Fruit fly (Drosophila melanogaster) whole organism, embryonic: Measurements from ENCODE around the gene CG18063.

Experiments
- B-H1 ChIP-seq: fragments of 200-800 bp; sonication (Bioruptor generic); IDR thresholded peaks from 3 replicates; pipeline ENCODE4 v1.3.6; 2022; ENCODE audit warnings: missing biosample characterization, missing genetic modification characterization
- BEAF-32 ChIP-seq: fragments of 200-800 bp; sonication (Bioruptor generic); optimal IDR thresholded peaks from 3 replicates; lab custom pipeline; 2017; ENCODE audit warnings: missing biosample characterization, missing genetic modification characterization, mild to moderate bottlenecking, moderate library complexity, missing genetic modification reagents
- Bdp1 ChIP-seq: fragments of 200-800 bp; sonication (Bioruptor generic); optimal IDR thresholded peaks from 3 replicates; lab custom pipeline; 2016; ENCODE audit warnings: missing biosample characterization, missing genetic modification characterization
- C15 ChIP-seq: fragments of 200-800 bp; sonication (Bioruptor generic); IDR thresholded peaks from 3 replicates; pipeline ENCODE4 v1.3.6; 2022; ENCODE audit warnings: missing biosample characterization, missing genetic modification characterization
- CG10147 ChIP-seq: fragments of 200-800 bp; sonication (Bioruptor generic); optimal IDR thresholded peaks from 2 replicates; lab custom pipeline; 2019; ENCODE audit warnings: missing biosample characterization, mild to moderate bottlenecking, missing genetic modification characterization, moderate library complexity
- CG10979 ChIP-seq: fragments of 200-800 bp; sonication (Bioruptor generic); optimal IDR thresholded peaks from 2 replicates; lab custom pipeline; 2018; ENCODE audit warnings: missing biosample characterization, mild to moderate bottlenecking, missing genetic modification characterization, moderate library complexity
- CG11504 ChIP-seq: fragments of 200-800 bp; sonication (Bioruptor generic); optimal IDR thresholded peaks from 3 replicates; lab custom pipeline; 2019; ENCODE audit warnings: missing biosample characterization, mild to moderate bottlenecking, missing genetic modification characterization, moderate library complexity
- CG12744 ChIP-seq: fragments of 200-800 bp; sonication (Bioruptor generic); optimal IDR thresholded peaks from 2 replicates; lab custom pipeline; 2016; ENCODE audit warnings: missing biosample characterization, missing genetic modification characterization
- CG12942 ChIP-seq: fragments of 200-800 bp; sonication (Bioruptor generic); optimal IDR thresholded peaks from 3 replicates; lab custom pipeline; 2016; ENCODE audit warnings: missing biosample characterization, missing genetic modification characterization
- CG13775 ChIP-seq: fragments of 200-800 bp; sonication (Bioruptor generic); optimal IDR thresholded peaks from 3 replicates; lab custom pipeline; 2017; ENCODE audit warnings: missing biosample characterization, mild to moderate bottlenecking, missing genetic modification characterization
- CG14860 ChIP-seq: fragments of 200-800 bp; sonication (Bioruptor generic); IDR thresholded peaks from 3 replicates; pipeline ENCODE4 v1.3.6; 2022; ENCODE audit warnings: missing biosample characterization, missing genetic modification characterization; ENCODE audit not compliant: partially characterized antibody
- CG1529 ChIP-seq: fragments of 200-800 bp; sonication (Bioruptor generic); optimal IDR thresholded peaks from 3 replicates; lab custom pipeline; 2018; ENCODE audit warnings: missing biosample characterization, missing genetic modification characterization
- CG17612 ChIP-seq: fragments of 200-800 bp; sonication (Bioruptor generic); IDR thresholded peaks from 2 replicates; pipeline ENCODE4 v1.3.6; 2022; ENCODE audit warnings: missing biosample characterization, missing genetic modification characterization
- CG2116 ChIP-seq: fragments of 200-800 bp; sonication (Bioruptor generic); optimal IDR thresholded peaks from 3 replicates; lab custom pipeline; 2018; ENCODE audit warnings: missing biosample characterization, mild to moderate bottlenecking, missing genetic modification characterization
- CG2202 ChIP-seq: fragments of 200-800 bp; sonication (Bioruptor generic); optimal IDR thresholded peaks from 2 replicates; lab custom pipeline; 2018; ENCODE audit warnings: missing biosample characterization, mild to moderate bottlenecking, missing genetic modification characterization
- CG6765 ChIP-seq: fragments of 200-800 bp; sonication (Bioruptor generic); optimal IDR thresholded peaks from 3 replicates; lab custom pipeline; 2017; ENCODE audit warnings: missing biosample characterization, mild to moderate bottlenecking, missing genetic modification characterization
- E2f1 ChIP-seq: fragments of 200-800 bp; sonication (Bioruptor generic); IDR thresholded peaks from 2 replicates; pipeline ENCODE4 v1.3.6; 2022; ENCODE audit warnings: missing biosample characterization, missing genetic modification characterization
- E2f2 ChIP-seq: fragments of 200-800 bp; sonication (Bioruptor generic); IDR thresholded peaks from 2 replicates; pipeline ENCODE4 v1.3.6; 2022; ENCODE audit warnings: missing biosample characterization, missing genetic modification characterization
- Elba2 ChIP-seq: fragments of 200-800 bp; sonication (Bioruptor generic); optimal IDR thresholded peaks from 3 replicates; lab custom pipeline; 2016; ENCODE audit warnings: missing biosample characterization, missing genetic modification characterization
- Fer2 ChIP-seq: fragments of 200-800 bp; sonication (Bioruptor generic); optimal IDR thresholded peaks from 2 replicates; lab custom pipeline; 2018; ENCODE audit warnings: missing biosample characterization, mild to moderate bottlenecking, missing genetic modification characterization, moderate library complexity
- Fer3 ChIP-seq: fragments of 200-800 bp; sonication (Bioruptor generic); optimal IDR thresholded peaks from 2 replicates; lab custom pipeline; 2018; ENCODE audit warnings: missing biosample characterization, mild to moderate bottlenecking, missing genetic modification characterization, moderate library complexity
- Hr51 ChIP-seq, 2 experiments: fragments of 200-800 bp; sonication (Bioruptor generic); optimal IDR thresholded peaks; 2 replicates in 1 of 2; 3 replicates in 1 of 2; lab custom pipeline; 2016 to 2018; ENCODE audit warnings: missing biosample characterization in 2 of 2, missing genetic modification characterization in 2 of 2, mild to moderate bottlenecking in 1 of 2, moderate library complexity in 1 of 2
- MBD-R2 ChIP-seq: fragments of 200-800 bp; sonication (Bioruptor generic); IDR thresholded peaks from 2 replicates; pipeline ENCODE4 v1.3.6; 2022; ENCODE audit warnings: missing biosample characterization, missing genetic modification characterization
- Mad ChIP-seq: fragments of 200-800 bp; sonication (Bioruptor generic); optimal IDR thresholded peaks from 2 replicates; lab custom pipeline; 2016; ENCODE audit warnings: missing biosample characterization, missing genetic modification characterization
- Nf-YC ChIP-seq: fragments of 200-800 bp; optimal IDR thresholded peaks from 3 replicates; lab custom pipeline; 2019; ENCODE audit warnings: missing biosample characterization, mild to moderate bottlenecking, missing genetic modification characterization, moderate library complexity
- Oli ChIP-seq: fragments of 200-800 bp; sonication (Bioruptor generic); optimal IDR thresholded peaks from 2 replicates; lab custom pipeline; 2018; ENCODE audit warnings: missing biosample characterization, mild to moderate bottlenecking, missing genetic modification characterization, moderate library complexity
- Ravus ChIP-seq: fragments of 200-800 bp; sonication (Bioruptor generic); IDR thresholded peaks from 2 replicates; pipeline ENCODE4 v1.3.6; 2022; ENCODE audit warnings: missing biosample characterization, missing genetic modification characterization
- TFAM ChIP-seq: fragments of 200-800 bp; sonication (Bioruptor generic); optimal IDR thresholded peaks from 2 replicates; lab custom pipeline; 2017; ENCODE audit warnings: missing biosample characterization, missing genetic modification characterization, inconsistent platforms
- amos ChIP-seq: fragments of 200-800 bp; sonication (Bioruptor generic); IDR thresholded peaks from 2 replicates; pipeline ENCODE4 v1.3.6; 2022; ENCODE audit warnings: missing biosample characterization, missing genetic modification characterization; ENCODE audit not compliant: partially characterized antibody
- aop ChIP-seq: fragments of 200-800 bp; sonication (Bioruptor generic); IDR thresholded peaks from 2 replicates; pipeline ENCODE4 v1.3.6; 2022; ENCODE audit warnings: missing biosample characterization, missing genetic modification characterization
- dan ChIP-seq: fragments of 200-800 bp; sonication (Bioruptor generic); IDR thresholded peaks from 2 replicates; pipeline ENCODE4 v1.3.6; 2022; ENCODE audit warnings: missing biosample characterization, missing genetic modification characterization
- eve ChIP-seq, 2 experiments: fragments of >200 bp; optimal IDR thresholded peaks; 2 replicates each; lab custom pipeline; 2017; ENCODE audit warnings: missing biosample characterization in 2 of 2, missing genetic modification characterization in 2 of 2
- fru ChIP-seq: fragments of >200 bp; optimal IDR thresholded peaks from 2 replicates; lab custom pipeline; 2017
- gce ChIP-seq: fragments of 200-800 bp; sonication (Bioruptor generic); IDR thresholded peaks from 3 replicates; pipeline ENCODE4 v1.3.6; 2022; ENCODE audit warnings: missing biosample characterization, missing genetic modification characterization
- inv ChIP-seq: fragments of 200-800 bp; sonication (Bioruptor generic); IDR thresholded peaks from 2 replicates; pipeline ENCODE4 v1.3.6; 2022; ENCODE audit warnings: missing biosample characterization, missing genetic modification characterization; ENCODE audit not compliant: partially characterized antibody
- otp ChIP-seq: fragments of 200-800 bp; sonication (Bioruptor generic); IDR thresholded peaks from 3 replicates; pipeline ENCODE4, ENCODE4 v1.3.6; 2022; ENCODE audit warnings: missing biosample characterization, missing genetic modification characterization
- pita ChIP-seq: fragments of 200-800 bp; sonication (Bioruptor generic); optimal IDR thresholded peaks from 2 replicates; lab custom pipeline; 2017; ENCODE audit warnings: missing biosample characterization, mild to moderate bottlenecking, missing genetic modification characterization
- prd ChIP-seq, 3 experiments: fragments of >200 bp in 2 of 3; fragments of 200-800 bp in 1 of 3; sonication (Bioruptor generic) in 1 of 3; optimal IDR thresholded peaks in 2 of 3; IDR thresholded peaks in 1 of 3; 2 replicates in 2 of 3; 3 replicates in 1 of 3; pipeline versions ENCODE4 v1.3.6 to Lab custom; 2017 to 2022; ENCODE audit warnings: missing biosample characterization in 1 of 3, missing genetic modification characterization in 1 of 3
- repo ChIP-seq: fragments of 200-800 bp; sonication (Bioruptor generic); optimal IDR thresholded peaks from 2 replicates; lab custom pipeline; 2016; ENCODE audit warnings: missing biosample characterization, missing genetic modification characterization
- ro ChIP-seq: fragments of 200-800 bp; sonication (Bioruptor generic); IDR thresholded peaks from 2 replicates; pipeline ENCODE4 v1.3.6; 2022; ENCODE audit warnings: missing biosample characterization, missing genetic modification characterization
- row ChIP-seq: fragments of 200-800 bp; sonication (Bioruptor generic); IDR thresholded peaks from 3 replicates; pipeline ENCODE4 v1.3.6; 2022; ENCODE audit warnings: missing biosample characterization, missing genetic modification characterization
- ssp ChIP-seq: fragments of 200-800 bp; sonication (Bioruptor generic); IDR thresholded peaks from 2 replicates; pipeline ENCODE4 v1.3.6; 2022; ENCODE audit warnings: missing biosample characterization, missing genetic modification characterization
- tin ChIP-seq: fragments of 200-800 bp; sonication (Bioruptor generic); optimal IDR thresholded peaks from 3 replicates; lab custom pipeline; 2016; ENCODE audit warnings: missing biosample characterization, missing genetic modification characterization
- tio ChIP-seq: fragments of 200-800 bp; sonication (Bioruptor generic); optimal IDR thresholded peaks from 2 replicates; lab custom pipeline; 2017; ENCODE audit warnings: missing biosample characterization, missing genetic modification characterization, inconsistent platforms
- tll ChIP-seq, 2 experiments: fragments of 200-800 bp in 1 of 2; fragments of >200 bp in 1 of 2; sonication (Bioruptor generic) in 1 of 2; optimal IDR thresholded peaks; 2 replicates each; lab custom pipeline; 2017 to 2019; ENCODE audit warnings: missing biosample characterization in 2 of 2, missing genetic modification characterization in 2 of 2, mild to moderate bottlenecking in 1 of 2, moderate library complexity in 1 of 2
- wor ChIP-seq: fragments of 200-800 bp; sonication (Bioruptor generic); IDR thresholded peaks from 2 replicates; pipeline ENCODE4 v1.3.6; 2022; ENCODE audit warnings: missing biosample characterization, missing genetic modification characterization
- zen ChIP-seq: fragments of 200-800 bp; sonication (Bioruptor generic); optimal IDR thresholded peaks from 3 replicates; lab custom pipeline; 2018; ENCODE audit warnings: missing biosample characterization, mild to moderate bottlenecking, missing genetic modification characterization, moderate library complexity

The CG18063 gene

DNA sequence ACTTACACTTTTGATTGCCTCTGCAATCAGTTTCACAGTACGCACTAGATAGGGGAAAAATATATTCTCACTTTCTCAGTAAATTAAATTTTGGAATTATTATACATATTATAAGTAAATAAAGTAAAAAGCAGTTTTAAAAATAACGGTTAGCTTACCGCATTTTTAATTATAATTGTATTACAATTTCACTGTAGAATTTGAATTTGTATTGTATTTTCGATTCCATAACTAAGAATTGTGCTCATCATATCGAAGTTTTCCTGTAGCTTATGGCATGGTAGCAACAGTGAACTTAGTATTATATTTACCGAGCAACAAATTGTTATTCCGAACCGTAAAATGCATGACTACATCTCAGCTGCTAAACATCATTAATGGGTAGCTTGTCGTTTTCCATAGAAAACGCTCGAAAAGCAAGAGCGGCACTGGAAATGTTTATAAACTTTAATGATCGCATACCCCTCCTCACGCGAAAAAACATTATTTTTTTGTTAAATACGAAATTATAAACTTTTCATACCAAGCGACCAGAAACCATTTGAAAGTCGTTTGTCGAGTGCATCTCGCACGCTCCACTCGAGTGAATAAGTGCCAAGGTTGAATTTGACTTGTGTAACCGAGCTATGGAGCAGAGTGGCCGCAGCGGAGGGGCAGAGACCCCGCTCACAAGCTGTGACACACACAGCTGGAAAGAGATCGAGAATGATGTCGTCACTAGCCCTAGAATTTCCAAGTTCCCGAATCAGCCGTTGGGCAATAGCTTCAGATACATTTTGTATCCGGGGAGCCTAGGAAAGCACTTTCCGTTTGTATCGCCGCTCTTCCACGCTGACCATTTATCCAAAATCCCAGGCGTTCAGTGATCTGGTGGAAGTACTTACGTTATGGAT lies 45.4 kb upstream of the CG18063 start (continued):
- TF ChIP-seq tin (GFP tag; lab: Kevin White, UChicago): peak; percentile 84
- peak; percentile 60 for TF ChIP-seq Ravus (GFP tag; lab: Robert Waterston, UW)
- TF ChIP-seq Oli (tag; lab: Kevin White, UChicago): peak; percentile 93
- TF ChIP-seq CG2116: peak; percentile 73
- TF ChIP-seq Elba2: no peak
- no peak for TF ChIP-seq prd (optimal IDR thresholded peaks at IDR 0.05; lab: Kevin White, UChicago)
- TF ChIP-seq prd (GFP tag; IDR thresholded peaks at IDR 0.05; lab: Robert Waterston, UW): peak; percentile 92
- TF ChIP-seq eve (GFP tag; optimal IDR thresholded peaks at IDR 0.05; lab: Kevin White, UChicago): peak in 1 of 2 experiments; percentile 96
- TF ChIP-seq zen (tag; lab: Kevin White, UChicago): peak; percentile 78
- TF ChIP-seq Hr51 (GFP tag; optimal IDR thresholded peaks at IDR 0.05; lab: Kevin White, UChicago): peak; percentile 26 to 98
- TF ChIP-seq B-H1 (GFP tag; lab: Robert Waterston, UW): peak; percentile 71
- peak; percentile 82 for TF ChIP-seq CG13775
- peak; percentile 49; the same call in 1 of the 2 replicates for TF ChIP-seq MBD-R2
- TF ChIP-seq CG17612 (GFP tag; lab: Robert Waterston, UW): peak; percentile 66; the same call in 1 of the 2 replicates
- no peak for TF ChIP-seq fru (lab: Kevin White, UChicago)
- peak; percentile 83 for TF ChIP-seq CG12942 (GFP tag; lab: Kevin White, UChicago)
- peak; percentile 89 for TF ChIP-seq Nf-YC (tag; lab: Kevin White, UChicago)
- peak; percentile 88 for TF ChIP-seq CG10147 (GFP tag; lab: Kevin White, UChicago)
- peak; percentile 78 for TF ChIP-seq CG1529 (GFP tag; lab: Kevin White, UChicago)
- peak; percentile 61; the same call in 1 of the 3 replicates for TF ChIP-seq C15 (GFP tag; lab: Robert Waterston, UW)
- TF ChIP-seq Mad: peak; percentile 20
- TF ChIP-seq repo (GFP tag; lab: Kevin White, UChicago): no peak
- peak; percentile 94 for TF ChIP-seq wor (GFP tag; lab: Robert Waterston, UW)
- peak; percentile 92 for TF ChIP-seq CG10979 (tag; lab: Kevin White, UChicago)
- TF ChIP-seq CG11504 (tag; lab: Kevin White, UChicago): peak; percentile 97
- TF ChIP-seq E2f2 (GFP tag; lab: Robert Waterston, UW): peak; percentile 69
- TF ChIP-seq otp (GFP tag; lab: Robert Waterston, UW): 0 out of 3 replicates have a peak, but pooled peaks have one; percentile 10
- 0 out of 2 replicates have a peak, but pooled peaks have one; percentile 41 for TF ChIP-seq aop
- peak; percentile 84 for TF ChIP-seq CG2202 (tag; lab: Kevin White, UChicago)
- TF ChIP-seq TFAM (GFP tag; lab: Kevin White, UChicago): peak; percentile 20
- no peak for TF ChIP-seq inv (GFP tag; lab: Robert Waterston, UW)
- TF ChIP-seq Bdp1 (GFP tag; lab: Kevin White, UChicago): no peak
- TF ChIP-seq CG12744 (GFP tag; lab: Kevin White, UChicago): no peak
- no peak for TF ChIP-seq dan (GFP tag; lab: Robert Waterston, UW)
- peak; percentile 88 for TF ChIP-seq tio (GFP tag; lab: Kevin White, UChicago)
- no peak for TF ChIP-seq BEAF-32 (GFP tag; lab: Kevin White, UChicago)
- TF ChIP-seq gce: peak; percentile 70; the same call in 1 of the 3 replicates
- TF ChIP-seq Fer3: peak; percentile 94
- no peak; the same call in 1 of the 2 replicates for TF ChIP-seq amos (GFP tag; lab: Robert Waterston, UW)
- no peak for TF ChIP-seq pita
- peak; percentile 83 for TF ChIP-seq ssp (GFP tag; lab: Robert Waterston, UW)
- TF ChIP-seq ro (GFP tag; lab: Robert Waterston, UW): peak; percentile 76
- 0 out of 3 replicates have a peak, but pooled peaks have one; percentile 27 for TF ChIP-seq CG14860
- TF ChIP-seq Fer2: peak; percentile 93
- TF ChIP-seq tll (GFP tag; optimal IDR thresholded peaks at IDR 0.05; lab: Kevin White, UChicago): no peak
- TF ChIP-seq E2f1 (GFP tag; lab: Robert Waterston, UW): peak; percentile 92
- peak; percentile 91 for TF ChIP-seq CG6765
- TF ChIP-seq row: peak; percentile 99
